Worm (Caenorhabditis elegans) whole organism, L4 larva: ENCODE results near the gene F02H6.7.

Source experiments
- R02D3.7 ChIP-seq: fragments of 150-350 bp; sonication (generic microtip); optimal IDR thresholded peaks from 3 replicates; lab custom pipeline; 2014; ENCODE audit warnings: missing biosample characterization, missing genetic modification characterization
- Y5F2A.4 ChIP-seq: fragments of 200-800 bp; sonication (Bioruptor generic); optimal IDR thresholded peaks from 2 replicates; lab custom pipeline; 2018; ENCODE audit warnings: mild to moderate bottlenecking, missing genetic modification characterization, missing compliant biosample characterization
- Y75B8A.6 ChIP-seq: fragments of 200-800 bp; sonication (Bioruptor generic); IDR thresholded peaks from 2 replicates; pipeline ENCODE4 v1.3.6; 2022; ENCODE audit warnings: missing genetic modification reagents, missing genetic modification characterization, missing compliant biosample characterization
- aha-1 ChIP-seq: fragments of 150-350 bp; peaks from one replicate; lab custom pipeline; 2014; ENCODE audit warnings: missing biosample characterization, missing genetic modification characterization
- aly-2 ChIP-seq: sonication (generic microtip); optimal IDR thresholded peaks from 2 replicates; lab custom pipeline; 2018; ENCODE audit warnings: missing biosample characterization, missing genetic modification characterization
- ama-1 ChIP-seq: fragments of 150-350 bp; optimal IDR thresholded peaks from 2 replicates; lab custom pipeline; 2014; ENCODE audit warnings: inconsistent platforms, mixed read lengths
- ceh-82 ChIP-seq: sonication (generic microtip); optimal IDR thresholded peaks from 2 replicates; lab custom pipeline; 2017; ENCODE audit warnings: missing biosample characterization, missing genetic modification characterization
- daf-8 ChIP-seq: fragments of 200-800 bp; sonication (Bioruptor generic); IDR thresholded peaks from 2 replicates; pipeline ENCODE4 v1.3.6; 2022; ENCODE audit warnings: missing genetic modification characterization, missing compliant biosample characterization
- dmd-6 ChIP-seq: fragments of 200-800 bp; sonication (Bioruptor generic); IDR thresholded peaks from 2 replicates; pipeline ENCODE4 v1.3.6; 2022; ENCODE audit warnings: missing genetic modification reagents, missing genetic modification characterization, missing compliant biosample characterization
- dmd-8 ChIP-seq: fragments of 200-800 bp; sonication (Bioruptor generic); IDR thresholded peaks from 2 replicates; pipeline ENCODE4 v1.3.6; 2022; ENCODE audit warnings: missing genetic modification characterization, missing compliant biosample characterization
- egl-27 ChIP-seq: sonication (generic microtip); optimal IDR thresholded peaks from 3 replicates; lab custom pipeline; 2017; ENCODE audit warnings: missing biosample characterization, missing genetic modification reagents, missing genetic modification characterization
- fkh-10 ChIP-seq: fragments of 150-350 bp; optimal IDR thresholded peaks from 2 replicates; lab custom pipeline; 2014; ENCODE audit warnings: missing biosample characterization, missing genetic modification reagents, missing genetic modification characterization
- hlh-11 ChIP-seq: fragments of 200-800 bp; sonication (Bioruptor generic); optimal IDR thresholded peaks from 2 replicates; lab custom pipeline; 2018; ENCODE audit warnings: mild to moderate bottlenecking, missing genetic modification characterization, missing compliant biosample characterization
- lin-1 ChIP-seq: fragments of 200-800 bp; sonication (Bioruptor generic); IDR thresholded peaks from 2 replicates; pipeline ENCODE4 v1.3.6; 2022; ENCODE audit warnings: missing genetic modification reagents, missing genetic modification characterization, missing compliant biosample characterization
- lin-13 ChIP-seq: fragments of 150-350 bp; optimal IDR thresholded peaks from 2 replicates; lab custom pipeline; 2014; ENCODE audit warnings: missing biosample characterization, missing genetic modification reagents, missing genetic modification characterization
- lin-15B ChIP-seq: fragments of 150-350 bp; sonication (generic microtip); optimal IDR thresholded peaks from 3 replicates; lab custom pipeline; 2014; ENCODE audit warnings: missing biosample characterization, missing genetic modification characterization
- lin-29 ChIP-seq: fragments of 200-800 bp; sonication (Bioruptor generic); IDR thresholded peaks from 2 replicates; pipeline ENCODE4 v1.3.6; 2022; ENCODE audit warnings: missing genetic modification reagents, missing genetic modification characterization, missing compliant biosample characterization
- lin-38 ChIP-seq: fragments of 200-800 bp; sonication (Bioruptor generic); IDR thresholded peaks from 2 replicates; pipeline ENCODE4 v1.3.6; 2022; ENCODE audit warnings: missing genetic modification reagents, missing genetic modification characterization, missing compliant biosample characterization
- lir-3 ChIP-seq: sonication (generic microtip); optimal IDR thresholded peaks from 2 replicates; lab custom pipeline; 2016; ENCODE audit warnings: mild to moderate bottlenecking, missing genetic modification characterization, missing compliant biosample characterization
- lsy-2 ChIP-seq, 2 experiments: fragments of 150-350 bp in 1 of 2; sonication (generic microtip) in 1 of 2; optimal IDR thresholded peaks; 2 replicates each; lab custom pipeline; 2014 to 2017; ENCODE audit warnings: missing biosample characterization in 2 of 2, missing genetic modification characterization in 2 of 2
- madf-5 ChIP-seq, 2 experiments: fragments of 200-800 bp; sonication (Bioruptor generic); IDR thresholded peaks; 2 replicates each; pipeline ENCODE4 v1.3.6; 2022; ENCODE audit warnings: missing compliant biosample characterization in 2 of 2, missing genetic modification characterization in 2 of 2
- madf-9 ChIP-seq: fragments of 200-800 bp; sonication (Bioruptor generic); conservative IDR thresholded peaks from 2 replicates; pipeline ENCODE4 v1.3.6; 2022; ENCODE audit warnings: missing genetic modification reagents, missing genetic modification characterization, missing compliant biosample characterization
- mdl-1 ChIP-seq, 2 experiments: fragments of 150-350 bp in 1 of 2; sonication (generic microtip) in 1 of 2; optimal IDR thresholded peaks; 2 replicates each; lab custom pipeline; 2014 to 2017; ENCODE audit warnings: missing biosample characterization in 2 of 2, missing genetic modification characterization in 2 of 2
- nhr-10 ChIP-seq: fragments of 150-350 bp; optimal IDR thresholded peaks from 2 replicates; lab custom pipeline; 2014; ENCODE audit warnings: missing biosample characterization, missing genetic modification characterization
- nhr-111 ChIP-seq: fragments of 200-800 bp; sonication (Bioruptor generic); optimal IDR thresholded peaks from 2 replicates; lab custom pipeline; 2018; ENCODE audit warnings: mild to moderate bottlenecking, missing genetic modification characterization, missing compliant biosample characterization
- nhr-28 ChIP-seq: fragments of 150-350 bp; optimal IDR thresholded peaks from 2 replicates; lab custom pipeline; 2014; ENCODE audit warnings: missing biosample characterization, missing genetic modification characterization
- nhr-42 ChIP-seq: fragments of 200-800 bp; sonication (Bioruptor generic); IDR thresholded peaks from 2 replicates; pipeline ENCODE4 v1.3.6; 2022; ENCODE audit warnings: missing genetic modification characterization, missing compliant biosample characterization
- nhr-6 ChIP-seq: fragments of 150-350 bp; optimal IDR thresholded peaks from 2 replicates; lab custom pipeline; 2014; ENCODE audit warnings: missing biosample characterization, missing genetic modification characterization
- nhr-76 ChIP-seq: fragments of 150-350 bp; optimal IDR thresholded peaks from 2 replicates; lab custom pipeline; 2014; ENCODE audit warnings: missing biosample characterization, missing genetic modification characterization
- php-3 ChIP-seq: fragments of 200-800 bp; sonication (Bioruptor generic); IDR thresholded peaks from 2 replicates; pipeline ENCODE4 v1.3.6; 2022; ENCODE audit warnings: missing genetic modification reagents, missing genetic modification characterization, missing compliant biosample characterization
- rbr-2 ChIP-seq: sonication (generic microtip); optimal IDR thresholded peaks from 2 replicates; lab custom pipeline; 2016; ENCODE audit warnings: missing genotype, missing genetic modification characterization, missing compliant biosample characterization
- snpc-1.2 ChIP-seq: fragments of 200-800 bp; sonication (Bioruptor generic); IDR thresholded peaks from 2 replicates; pipeline ENCODE4 v1.3.6; 2022; ENCODE audit warnings: missing genetic modification reagents, missing genetic modification characterization, missing compliant biosample characterization
- spr-1 ChIP-seq: sonication (generic microtip); optimal IDR thresholded peaks from 2 replicates; lab custom pipeline; 2016; ENCODE audit warnings: mild to moderate bottlenecking, missing genetic modification characterization, missing compliant biosample characterization
- unc-62 ChIP-seq, 3 experiments: fragments of 150-350 bp in 1 of 3; sonication (generic microtip); optimal IDR thresholded peaks in 2 of 3; peaks in 1 of 3; 1 replicate in 1 of 3; 2 replicates in 2 of 3; lab custom pipeline; 2014 to 2017; ENCODE audit warnings: missing biosample characterization in 3 of 3, missing genetic modification characterization in 3 of 3, missing genetic modification reagents in 3 of 3, missing genotype in 1 of 3
- vab-7 ChIP-seq: fragments of 200-800 bp; sonication (Bioruptor generic); IDR thresholded peaks from 2 replicates; pipeline ENCODE4 v1.3.6; 2022; ENCODE audit warnings: missing genetic modification reagents, missing genetic modification characterization, missing compliant biosample characterization
- zfp-3 ChIP-seq: fragments of 200-800 bp; sonication (Bioruptor generic); conservative IDR thresholded peaks from 2 replicates; pipeline ENCODE4 v1.3.6; 2022; ENCODE audit warnings: missing genetic modification reagents, missing genetic modification characterization, missing compliant biosample characterization
- zip-11 ChIP-seq: fragments of 200-800 bp; sonication (Bioruptor generic); IDR thresholded peaks from 2 replicates; pipeline ENCODE4 v1.3.6; 2022; ENCODE audit warnings: missing genetic modification characterization, missing compliant biosample characterization
- zip-2 ChIP-seq: fragments of 150-350 bp; optimal IDR thresholded peaks from 2 replicates; lab custom pipeline; 2014; ENCODE audit warnings: missing biosample characterization, missing genetic modification characterization

Gene F02H6.7

DNA sequence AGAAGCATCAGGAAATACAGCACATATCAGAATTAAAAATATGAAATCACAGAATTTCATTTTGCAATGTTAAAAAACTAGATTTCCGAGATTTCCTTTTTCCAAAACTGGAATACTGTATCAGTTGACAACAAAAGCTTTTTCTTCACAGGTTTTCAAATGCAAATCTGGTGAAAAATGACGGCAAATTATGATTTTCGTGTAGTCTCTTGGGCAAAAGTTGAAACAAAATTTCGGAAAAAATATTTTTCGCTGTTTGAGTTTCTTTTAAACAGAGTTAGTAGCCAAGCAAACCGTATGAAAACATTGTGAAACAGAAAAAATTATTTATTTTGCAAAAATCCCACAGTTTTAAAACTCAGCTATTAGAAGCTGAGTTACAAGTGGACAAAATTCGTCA, 16.4 kb upstream of the F02H6.7 start, which contains the start of gene Y64G10A.2:
Gene Y64G10A.2, minus strand, starts transcription at position 101 of the 400 bp plus-strand sequence.
- TF ChIP-seq nhr-28 (tag; lab: Kevin White, UChicago) (no peak), snpc-1.2 (GFP tag; lab: Robert Waterston, UW) (peak; percentile 35; the same call in 1 of the 2 replicates)

DNA sequence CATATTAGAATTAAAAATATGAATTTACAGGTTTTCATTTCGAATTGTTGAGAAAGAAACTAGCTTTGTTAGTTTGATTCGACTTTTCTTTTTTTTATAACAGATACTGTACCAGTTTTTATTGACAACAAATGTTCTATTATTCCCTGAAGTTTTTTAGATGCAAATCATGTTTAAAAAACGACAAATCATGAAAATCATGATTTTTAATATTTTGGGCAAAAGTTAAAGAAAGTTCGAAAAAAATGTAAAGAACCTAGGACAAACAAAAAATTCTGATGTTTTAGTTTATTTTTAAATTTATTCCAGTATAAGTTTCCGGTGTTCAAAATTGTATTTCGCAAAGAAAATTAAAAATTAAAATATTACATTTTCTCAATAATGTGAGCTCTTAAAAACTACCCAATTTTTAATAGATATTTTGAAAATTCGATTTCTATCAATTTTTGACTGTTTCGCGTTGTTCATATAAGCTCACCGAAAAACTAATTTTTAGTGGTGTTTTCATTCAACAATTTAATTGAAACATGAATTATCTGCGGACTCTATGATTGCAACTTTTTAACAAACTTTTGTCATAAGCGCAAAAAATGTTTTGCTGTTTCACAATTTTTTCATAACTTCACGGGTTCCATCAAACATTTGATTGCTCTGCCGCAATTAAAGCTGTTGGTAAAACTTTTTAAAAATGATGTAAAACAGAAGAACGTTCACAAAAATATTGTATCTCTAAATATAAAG, 13.6 kb upstream of the F02H6.7 start, which contains the start of gene Y64G10A.10:
Gene Y64G10A.10, minus strand, starts transcription at position 51 of the 741 bp plus-strand sequence.
- TF ChIP-seq snpc-1.2 (GFP tag; lab: Robert Waterston, UW), result peak; percentile 73
- TF ChIP-seq php-3 (GFP tag; lab: Robert Waterston, UW), result no peak

DNA sequence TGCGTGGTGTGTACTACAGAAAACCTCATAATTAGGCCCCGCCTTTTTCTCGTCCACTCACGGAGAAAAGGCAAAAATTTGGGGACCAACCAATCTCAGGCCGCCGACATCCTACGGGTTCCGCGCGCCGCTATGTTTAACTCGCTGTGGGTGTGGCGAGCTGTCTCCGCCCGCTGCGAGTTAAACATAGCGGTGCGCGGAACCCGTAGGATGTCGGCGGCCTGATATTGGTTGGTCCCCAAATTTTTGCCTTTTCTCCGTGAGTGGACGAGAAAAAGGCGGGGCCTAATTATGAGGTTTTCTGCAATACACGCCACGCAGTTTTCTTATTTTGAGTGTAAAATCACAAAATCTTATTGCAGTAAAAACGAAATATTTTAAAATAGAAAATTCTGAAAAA, 12.2 kb upstream of the F02H6.7 start:
- TF ChIP-seq snpc-1.2 (GFP tag; lab: Robert Waterston, UW), result peak; percentile 86

DNA sequence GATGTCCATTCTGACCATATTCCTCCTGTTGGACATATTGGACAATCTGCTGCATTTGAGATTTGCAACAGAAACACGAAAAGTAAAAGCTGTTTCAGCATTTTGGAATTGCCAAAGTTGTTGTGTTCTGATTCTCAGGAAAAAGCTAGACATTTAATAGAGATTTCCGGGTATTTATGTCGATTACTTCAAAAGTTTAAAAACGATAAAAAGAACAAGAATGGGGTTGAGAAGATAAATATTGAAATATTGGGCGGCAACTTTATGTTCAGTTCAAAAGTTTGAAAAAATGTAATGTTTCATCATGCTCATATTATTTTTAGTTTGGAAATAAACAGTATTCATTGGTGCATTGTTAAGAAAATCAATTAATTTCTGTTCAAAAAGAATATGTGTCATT, 11.0 kb upstream of the F02H6.7 start, which contains the start of gene Y64G10A.1:
Gene Y64G10A.1, minus strand, starts transcription at position 101 of the 400 bp plus-strand sequence.
- TF ChIP-seq zip-11, result no peak
- TF ChIP-seq nhr-6 (tag; lab: Kevin White, UChicago), result no peak
- no peak for TF ChIP-seq hlh-11 (tag; lab: Kevin White, UChicago)
- no peak for TF ChIP-seq madf-5 (GFP tag; IDR thresholded peaks at IDR 0.05; lab: Robert Waterston, UW)
- no peak for TF ChIP-seq nhr-111 (GFP tag; lab: Kevin White, UChicago)
- TF ChIP-seq aly-2, result no peak
- TF ChIP-seq spr-1, result no peak
- no peak for TF ChIP-seq ceh-82 (tag; lab: Kevin White, UChicago)
- no peak for TF ChIP-seq fkh-10 (GFP tag; lab: Kevin White, UChicago)
- TF ChIP-seq dmd-6, result no peak
- no peak for TF ChIP-seq egl-27
- TF ChIP-seq zfp-3 (GFP tag; lab: Robert Waterston, UW), result no peak

DNA sequence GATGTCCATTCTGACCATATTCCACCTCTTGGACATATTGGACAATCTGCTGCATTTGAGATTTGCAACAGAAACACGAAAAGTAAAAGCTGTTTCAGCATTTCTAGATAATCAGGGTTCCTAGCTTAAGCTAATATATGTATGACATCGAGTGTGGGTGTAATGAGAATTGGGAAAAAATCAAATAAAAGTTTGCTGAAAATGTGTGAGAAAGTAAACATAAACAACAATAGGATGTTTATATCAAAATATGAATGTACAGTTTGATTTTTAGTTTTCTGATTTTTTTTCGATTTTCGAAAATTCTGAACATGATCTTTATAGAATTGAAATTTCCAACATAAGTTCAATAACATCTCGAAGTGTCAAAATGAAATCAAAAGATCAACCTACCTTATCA, 2.8 kb upstream of the F02H6.7 start, which contains the start of gene F02H6.6:
Gene F02H6.6, minus strand, starts transcription at position 101 of the 400 bp plus-strand sequence.
- TF ChIP-seq zfp-3 (GFP tag; lab: Robert Waterston, UW), result no peak
- TF ChIP-seq lin-15B, result no peak
- no peak for TF ChIP-seq lin-29 (GFP tag; lab: Robert Waterston, UW)
- no peak for TF ChIP-seq zip-2 (tag; lab: Kevin White, UChicago)
- no peak for TF ChIP-seq madf-5 (GFP tag; IDR thresholded peaks at IDR 0.05; lab: Robert Waterston, UW)
- no peak for TF ChIP-seq vab-7 (GFP tag; lab: Robert Waterston, UW)
- TF ChIP-seq nhr-42 (GFP tag; lab: Robert Waterston, UW), result no peak

DNA sequence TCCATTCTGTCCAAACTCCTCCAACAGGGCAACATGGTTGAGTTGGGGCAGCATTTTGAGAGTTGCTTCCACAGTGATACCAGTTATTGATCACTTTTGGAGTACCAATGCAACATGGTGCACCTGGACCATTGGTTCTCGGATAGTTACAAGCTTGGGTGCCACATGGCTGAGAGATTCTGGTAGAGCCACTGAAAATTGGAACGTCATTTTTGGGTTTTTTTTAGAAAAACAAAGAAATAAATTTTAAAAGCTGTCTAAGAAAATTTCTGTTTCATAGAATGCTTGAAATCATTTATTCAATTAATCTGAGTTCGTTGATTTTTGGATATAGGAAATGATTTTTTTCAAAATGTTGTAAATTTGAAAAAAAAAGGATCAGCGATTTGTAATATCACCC, 831 bp downstream of the F02H6.7 start:
- TF ChIP-seq mdl-1 (tag; optimal IDR thresholded peaks at IDR 0.05; lab: Kevin White, UChicago) (no peak), lin-38 (no peak), snpc-1.2 (GFP tag; lab: Robert Waterston, UW) (0 out of 2 replicates have a peak, but pooled peaks have one; percentile 42), nhr-10 (no peak), Y75B8A.6 (GFP tag; lab: Robert Waterston, UW) (no peak), unc-62 (GFP tag; optimal IDR thresholded peaks at IDR 0.05 in 1 of 2; lab: Kevin White, UChicago) (peak in 1 of 2 experiments; percentile 93), unc-62 (tag; optimal IDR thresholded peaks at IDR 0.05; lab: Kevin White, UChicago) (no peak), lin-13 (GFP tag; lab: Kevin White, UChicago) (no peak)

DNA sequence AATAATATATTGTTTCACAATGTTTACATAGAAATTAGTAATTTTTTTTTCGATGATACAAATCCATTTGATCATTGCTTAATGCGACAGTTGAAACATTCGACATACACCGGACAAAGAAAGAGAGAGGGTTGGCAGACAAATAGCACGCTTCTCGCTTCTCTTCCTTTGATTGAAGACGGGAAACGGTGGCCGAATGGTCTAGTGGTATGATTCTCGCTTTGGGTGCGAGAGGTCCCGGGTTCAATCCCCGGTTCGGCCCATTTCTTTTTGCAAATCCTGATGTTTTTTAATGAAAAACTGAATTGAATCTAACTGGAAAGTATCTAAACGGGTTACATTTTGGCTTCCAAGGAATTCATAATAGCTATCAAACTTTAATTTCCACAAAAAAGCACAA, 3.1 kb downstream of the F02H6.7 start:
- TF ChIP-seq lin-1, result no peak; the same call in 1 of the 2 replicates
- TF ChIP-seq spr-1, result peak; percentile 67
- peak; percentile 83; the same call in 1 of the 2 replicates for TF ChIP-seq Y75B8A.6 (GFP tag; lab: Robert Waterston, UW)
- 0 out of 2 replicates have a peak, but pooled peaks have one; percentile 16 for TF ChIP-seq lin-29 (GFP tag; lab: Robert Waterston, UW)
- TF ChIP-seq lsy-2 (tag; optimal IDR thresholded peaks at IDR 0.05; lab: Kevin White, UChicago), result no peak
- TF ChIP-seq zfp-3 (GFP tag; lab: Robert Waterston, UW), result no peak
- peak; percentile 11 for TF ChIP-seq Y5F2A.4 (GFP tag; lab: Kevin White, UChicago)
- TF ChIP-seq lir-3 (tag; lab: Kevin White, UChicago), result peak; percentile 36
- no peak for TF ChIP-seq R02D3.7 (tag; lab: Kevin White, UChicago)
- TF ChIP-seq madf-9 (GFP tag; lab: Robert Waterston, UW), result peak; percentile 86
- peak; percentile 92 for TF ChIP-seq aha-1 (tag; lab: Kevin White, UChicago)
- no peak for TF ChIP-seq daf-8 (GFP tag; lab: Robert Waterston, UW)
- peak; percentile 60 for TF ChIP-seq rbr-2 (tag; lab: Kevin White, UChicago)
- no peak for TF ChIP-seq ama-1 (lab: Kevin White, UChicago)
- no peak for TF ChIP-seq nhr-76 (tag; lab: Kevin White, UChicago)
- no peak; the same call in 1 of the 2 replicates for TF ChIP-seq dmd-8
- TF ChIP-seq mdl-1 (tag; optimal IDR thresholded peaks at IDR 0.05; lab: Kevin White, UChicago), result peak in 1 of 2 experiments; percentile 15
